Fruit fly (Drosophila melanogaster): ENCODE measurements around the gene CG6094.

- TF ChIP-seq pan (optimal IDR thresholded peaks at IDR 0.05) (no peak), Dll (optimal IDR thresholded peaks at IDR 0.05) (no peak), psq (optimal IDR thresholded peaks at IDR 0.05) (no peak), CG8478 (optimal IDR thresholded peaks at IDR 0.05) (no peak), EcR (GFP tag; optimal IDR thresholded peaks at IDR 0.05) (no peak)
These were observed 6.4 kb upstream of the CG6094 start for dm6 chr2L:10500309-10500974.

All from whole organism.